Worm (Caenorhabditis elegans) whole organism, early embryonic: ENCODE measurements around the gene C01F1.5.

ENCODE experiments used
- ama-1 ChIP-seq: fragments of 150-350 bp; optimal IDR thresholded peaks from 2 replicates; lab custom pipeline; 2014
- hmbx-1 ChIP-seq: sonication (generic microtip); optimal IDR thresholded peaks from 2 replicates; lab custom pipeline; 2016; ENCODE audit warnings: mild to moderate bottlenecking, missing genetic modification characterization, missing compliant biosample characterization
- pes-1 ChIP-seq: fragments of 200-800 bp; sonication (Bioruptor generic); IDR thresholded peaks from 2 replicates; pipeline ENCODE4 v1.3.6; 2022; ENCODE audit warnings: missing genetic modification reagents, missing genetic modification characterization, missing compliant biosample characterization

DNA sequence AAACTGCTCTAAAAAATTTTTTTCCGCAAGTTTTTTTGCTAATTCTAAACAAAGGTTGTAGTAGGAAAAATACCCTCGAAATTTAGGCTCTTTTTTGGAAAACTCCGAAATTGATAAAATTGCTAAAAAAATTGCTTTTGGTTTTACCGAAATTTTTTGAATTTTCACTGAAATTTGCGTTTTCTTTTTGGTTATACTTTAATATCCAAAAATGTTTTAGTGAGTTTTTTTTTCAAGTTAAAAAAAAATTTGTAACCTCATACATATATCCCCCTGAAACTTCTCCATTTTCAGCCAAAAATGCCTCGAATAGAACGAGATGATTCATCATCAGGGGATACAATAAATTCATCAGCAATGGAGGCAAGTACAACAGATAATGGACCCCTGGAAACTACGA, 34.7 kb downstream of the C01F1.5 start, which contains the start of gene gpa-11:
- TF ChIP-seq ama-1 (no peak), hmbx-1 (tag; lab: Kevin White, UChicago) (no peak), pes-1 (GFP tag; lab: Robert Waterston, UW) (no peak)
